Fruit fly (Drosophila melanogaster) whole organism, embryonic: ENCODE results near the gene CG18545.

Experiments used
- Abd-B ChIP-seq: fragments of 200-800 bp; sonication (Bioruptor generic); optimal IDR thresholded peaks from 2 replicates; lab custom pipeline; 2018; ENCODE audit warnings: missing biosample characterization, mild to moderate bottlenecking, missing genetic modification characterization, moderate library complexity
- Antp ChIP-seq: fragments of 200-800 bp; sonication (Bioruptor generic); optimal IDR thresholded peaks from 3 replicates; lab custom pipeline; 2016; ENCODE audit warnings: missing biosample characterization, missing genetic modification characterization
- Bdp1 ChIP-seq: fragments of 200-800 bp; sonication (Bioruptor generic); optimal IDR thresholded peaks from 3 replicates; lab custom pipeline; 2016; ENCODE audit warnings: missing biosample characterization, missing genetic modification characterization
- Bteb2 ChIP-seq: fragments of 200-800 bp; sonication (Bioruptor generic); optimal IDR thresholded peaks from 2 replicates; lab custom pipeline; 2016; ENCODE audit warnings: missing biosample characterization, missing genetic modification characterization
- CG10147 ChIP-seq: fragments of 200-800 bp; sonication (Bioruptor generic); optimal IDR thresholded peaks from 2 replicates; lab custom pipeline; 2019; ENCODE audit warnings: missing biosample characterization, mild to moderate bottlenecking, missing genetic modification characterization, moderate library complexity
- CG1024 ChIP-seq: fragments of 200-800 bp; sonication (Bioruptor generic); IDR thresholded peaks from 2 replicates; pipeline ENCODE4 v1.3.6; 2022; ENCODE audit warnings: missing biosample characterization, missing genetic modification characterization
- CG11560 ChIP-seq: fragments of 200-800 bp; sonication (Bioruptor generic); IDR thresholded peaks from 3 replicates; pipeline ENCODE4 v1.3.6; 2022; ENCODE audit warnings: missing biosample characterization, missing genetic modification characterization
- CG12299 ChIP-seq: fragments of 200-800 bp; sonication (Bioruptor generic); optimal IDR thresholded peaks from 2 replicates; lab custom pipeline; 2018; ENCODE audit warnings: missing biosample characterization, mild to moderate bottlenecking, missing genetic modification characterization
- CG12391 ChIP-seq: fragments of 200-800 bp; sonication (Bioruptor generic); optimal IDR thresholded peaks from 3 replicates; lab custom pipeline; 2018; ENCODE audit warnings: missing biosample characterization, mild to moderate bottlenecking, missing genetic modification characterization, moderate library complexity
- CG13287 ChIP-seq: fragments of 200-800 bp; sonication (Bioruptor generic); IDR thresholded peaks from 2 replicates; pipeline ENCODE4 v1.3.6; 2022; ENCODE audit warnings: missing biosample characterization, missing genetic modification characterization; ENCODE audit not compliant: partially characterized antibody
- CG17568 ChIP-seq: fragments of 200-800 bp; sonication (Bioruptor generic); optimal IDR thresholded peaks from 2 replicates; lab custom pipeline; 2018; ENCODE audit warnings: missing biosample characterization, mild to moderate bottlenecking, missing genetic modification characterization, moderate library complexity
- CG17912 ChIP-seq: fragments of 200-800 bp; sonication (Bioruptor generic); optimal IDR thresholded peaks from 2 replicates; lab custom pipeline; 2018; ENCODE audit warnings: missing biosample characterization, mild to moderate bottlenecking, missing genetic modification characterization
- CG30431 ChIP-seq: fragments of 200-800 bp; sonication (Bioruptor generic); optimal IDR thresholded peaks from 2 replicates; lab custom pipeline; 2017; ENCODE audit warnings: missing biosample characterization, missing genetic modification characterization
- CG31365 ChIP-seq: fragments of 200-800 bp; sonication (Bioruptor generic); optimal IDR thresholded peaks from 2 replicates; lab custom pipeline; 2018; ENCODE audit warnings: missing biosample characterization, mild to moderate bottlenecking, missing genetic modification characterization
- CG34376 ChIP-seq: fragments of 200-800 bp; sonication (Bioruptor generic); optimal IDR thresholded peaks from 2 replicates; lab custom pipeline; 2018; ENCODE audit warnings: missing biosample characterization, mild to moderate bottlenecking, missing genetic modification characterization
- CG4617 ChIP-seq: fragments of 200-800 bp; sonication (Bioruptor generic); optimal IDR thresholded peaks from 3 replicates; lab custom pipeline; 2016; ENCODE audit warnings: missing biosample characterization, missing genetic modification characterization, borderline replicate concordance
- CG6175 ChIP-seq: fragments of 200-800 bp; sonication (Bioruptor generic); IDR thresholded peaks from 3 replicates; pipeline ENCODE4 v1.3.6; 2022; ENCODE audit warnings: missing biosample characterization, missing genetic modification characterization
- CG6854 ChIP-seq: fragments of 200-800 bp; sonication (Bioruptor generic); optimal IDR thresholded peaks from 3 replicates; lab custom pipeline; 2017; ENCODE audit warnings: missing biosample characterization, mild to moderate bottlenecking, missing genetic modification characterization
- CG7786 ChIP-seq: fragments of 200-800 bp; sonication (Bioruptor generic); optimal IDR thresholded peaks from 2 replicates; lab custom pipeline; 2016; ENCODE audit warnings: missing biosample characterization, missing genetic modification characterization
- CG8359 ChIP-seq: fragments of 200-800 bp; sonication (Bioruptor generic); optimal IDR thresholded peaks from 2 replicates; lab custom pipeline; 2017; ENCODE audit warnings: missing biosample characterization, mild to moderate bottlenecking, missing genetic modification characterization, borderline replicate concordance
- CG8478 ChIP-seq: fragments of >200 bp; optimal IDR thresholded peaks from 2 replicates; lab custom pipeline; 2018
- CG9215 ChIP-seq: fragments of 200-800 bp; sonication (Bioruptor generic); IDR thresholded peaks from 2 replicates; pipeline ENCODE4 v1.3.6; 2022; ENCODE audit warnings: missing biosample characterization, missing genetic modification characterization
- CG9609 ChIP-seq: fragments of 200-800 bp; sonication (Bioruptor generic); optimal IDR thresholded peaks from 3 replicates; lab custom pipeline; 2016; ENCODE audit warnings: missing biosample characterization, missing genetic modification characterization
- Camta ChIP-seq: fragments of 200-800 bp; sonication (Bioruptor generic); optimal IDR thresholded peaks from 2 replicates; lab custom pipeline; 2016; ENCODE audit warnings: missing biosample characterization, missing genetic modification characterization
- Dbx ChIP-seq: fragments of 200-800 bp; sonication (Bioruptor generic); IDR thresholded peaks from 3 replicates; pipeline ENCODE4 v1.3.6; 2022; ENCODE audit warnings: missing biosample characterization, missing genetic modification characterization
- Doc3 ChIP-seq: fragments of 200-800 bp; sonication (Bioruptor generic); IDR thresholded peaks from 3 replicates; pipeline ENCODE4 v1.3.6; 2022; ENCODE audit warnings: missing biosample characterization, missing genetic modification characterization; ENCODE audit not compliant: partially characterized antibody
- HmgZ ChIP-seq: fragments of 200-800 bp; sonication (Bioruptor generic); optimal IDR thresholded peaks from 2 replicates; lab custom pipeline; 2018; ENCODE audit warnings: missing biosample characterization, mild to moderate bottlenecking, missing genetic modification characterization
- Mad ChIP-seq: fragments of 200-800 bp; sonication (Bioruptor generic); optimal IDR thresholded peaks from 2 replicates; lab custom pipeline; 2016; ENCODE audit warnings: missing biosample characterization, missing genetic modification characterization
- Meics ChIP-seq: fragments of 200-800 bp; sonication (Bioruptor generic); optimal IDR thresholded peaks from 2 replicates; lab custom pipeline; 2017; ENCODE audit warnings: missing biosample characterization, mild to moderate bottlenecking, missing genetic modification characterization
- Optix ChIP-seq: fragments of 200-800 bp; sonication (Bioruptor generic); IDR thresholded peaks from 3 replicates; pipeline ENCODE4 v1.3.6; 2022; ENCODE audit warnings: missing biosample characterization, missing genetic modification characterization
- Poxn ChIP-seq: fragments of 200-800 bp; sonication (Bioruptor generic); IDR thresholded peaks from 2 replicates; pipeline ENCODE4 v1.3.6; 2022; ENCODE audit warnings: missing biosample characterization, missing genetic modification characterization
- Sox102F ChIP-seq: fragments of 200-800 bp; sonication (Bioruptor generic); optimal IDR thresholded peaks from 2 replicates; lab custom pipeline; 2018; ENCODE audit warnings: missing biosample characterization, mild to moderate bottlenecking, missing genetic modification characterization, moderate library complexity
- Spps ChIP-seq: fragments of 200-800 bp; sonication (Bioruptor generic); optimal IDR thresholded peaks from 2 replicates; lab custom pipeline; 2018; ENCODE audit warnings: missing biosample characterization, mild to moderate bottlenecking, missing genetic modification characterization
- TFAM ChIP-seq: fragments of 200-800 bp; sonication (Bioruptor generic); optimal IDR thresholded peaks from 2 replicates; lab custom pipeline; 2017; ENCODE audit warnings: missing biosample characterization, missing genetic modification characterization, inconsistent platforms
- ap ChIP-seq: fragments of 200-800 bp; sonication (Bioruptor generic); IDR thresholded peaks from 2 replicates; pipeline ENCODE4 v1.3.6; 2022; ENCODE audit warnings: missing biosample characterization, missing genetic modification characterization
- crc ChIP-seq: fragments of 200-800 bp; sonication (Bioruptor generic); optimal IDR thresholded peaks from 2 replicates; lab custom pipeline; 2016; ENCODE audit warnings: missing biosample characterization, missing genetic modification characterization
- esg ChIP-seq: fragments of 200-800 bp; sonication (Bioruptor generic); conservative IDR thresholded peaks from 2 replicates; pipeline ENCODE4 v1.3.6; 2022; ENCODE audit warnings: missing biosample characterization, missing genetic modification characterization
- exex ChIP-seq: fragments of 200-800 bp; sonication (Bioruptor generic); optimal IDR thresholded peaks from 4 replicates; lab custom pipeline; 2018; ENCODE audit warnings: missing biosample characterization, mild to moderate bottlenecking, missing genetic modification characterization, moderate library complexity
- gfzf ChIP-seq: fragments of 200-800 bp; sonication (Bioruptor generic); optimal IDR thresholded peaks from 2 replicates; lab custom pipeline; 2016; ENCODE audit warnings: missing biosample characterization, mild to moderate bottlenecking, missing genetic modification characterization, moderate library complexity
- grau ChIP-seq: fragments of 200-800 bp; optimal IDR thresholded peaks from 3 replicates; lab custom pipeline; 2019; ENCODE audit warnings: missing biosample characterization, mild to moderate bottlenecking, missing genetic modification characterization, moderate library complexity
- lbe ChIP-seq: fragments of 200-800 bp; sonication (Bioruptor generic); optimal IDR thresholded peaks from 2 replicates; lab custom pipeline; 2016; ENCODE audit warnings: missing biosample characterization, mild to moderate bottlenecking, missing genetic modification characterization
- mam ChIP-seq: fragments of 200-800 bp; sonication (Bioruptor generic); optimal IDR thresholded peaks from 3 replicates; lab custom pipeline; 2016; ENCODE audit warnings: missing biosample characterization, missing genetic modification characterization
- pnt ChIP-seq: fragments of 200-800 bp; sonication (Bioruptor generic); optimal IDR thresholded peaks from 3 replicates; lab custom pipeline; 2016; ENCODE audit warnings: missing biosample characterization, missing genetic modification characterization
- schlank ChIP-seq: fragments of 200-800 bp; sonication (Bioruptor generic); optimal IDR thresholded peaks from 2 replicates; lab custom pipeline; 2018; ENCODE audit warnings: missing biosample characterization, mild to moderate bottlenecking, missing genetic modification characterization
- sens-2 ChIP-seq: fragments of 200-800 bp; sonication (Bioruptor generic); IDR thresholded peaks from 2 replicates; pipeline ENCODE4 v1.3.6; 2022; ENCODE audit warnings: missing biosample characterization, missing genetic modification characterization
- sna ChIP-seq: fragments of 200-800 bp; sonication (Bioruptor generic); IDR thresholded peaks from 2 replicates; pipeline ENCODE4 v1.3.6; 2022; ENCODE audit warnings: missing biosample characterization, missing genetic modification characterization; ENCODE audit not compliant: partially characterized antibody
- sr ChIP-seq: fragments of 200-800 bp; sonication (Bioruptor generic); IDR thresholded peaks from 3 replicates; pipeline ENCODE4 v1.3.6; 2022; ENCODE audit warnings: missing biosample characterization, missing genetic modification characterization
- tll ChIP-seq, 2 experiments: fragments of 200-800 bp in 1 of 2; fragments of >200 bp in 1 of 2; sonication (Bioruptor generic) in 1 of 2; optimal IDR thresholded peaks; 2 replicates each; lab custom pipeline; 2017 to 2019; ENCODE audit warnings: missing biosample characterization in 2 of 2, missing genetic modification characterization in 2 of 2, mild to moderate bottlenecking in 1 of 2, moderate library complexity in 1 of 2
- zen ChIP-seq: fragments of 200-800 bp; sonication (Bioruptor generic); optimal IDR thresholded peaks from 3 replicates; lab custom pipeline; 2018; ENCODE audit warnings: missing biosample characterization, mild to moderate bottlenecking, missing genetic modification characterization, moderate library complexity

Gene CG18545

dm6 chr3R:10356563-10357363 lies 16.0 kb downstream of the CG18545 start (continued):
- peak; percentile 24 for TF ChIP-seq CG8359
- peak; percentile 90 for TF ChIP-seq CG12391
- peak; percentile 71 for TF ChIP-seq CG12299 (tag; lab: Kevin White, UChicago)
- TF ChIP-seq TFAM (GFP tag; lab: Kevin White, UChicago) = peak; percentile 24
- TF ChIP-seq CG8478 (lab: Kevin White, UChicago) = no peak
- TF ChIP-seq CG4617 = peak; percentile 56
- TF ChIP-seq CG13287 (GFP tag; lab: Robert Waterston, UW) = no peak
- peak; percentile 65 for TF ChIP-seq mam (GFP tag; lab: Kevin White, UChicago)
- peak; percentile 63 for TF ChIP-seq zen (tag; lab: Kevin White, UChicago)
- peak; percentile 71 for TF ChIP-seq CG7786
- peak; percentile 78 for TF ChIP-seq Meics (GFP tag; lab: Kevin White, UChicago)
- peak; percentile 81 for TF ChIP-seq CG6854 (GFP tag; lab: Kevin White, UChicago)
- TF ChIP-seq CG30431 (GFP tag; lab: Kevin White, UChicago) = peak; percentile 63
- TF ChIP-seq Bdp1 (GFP tag; lab: Kevin White, UChicago) = peak; percentile 60
- TF ChIP-seq CG1024 (GFP tag; lab: Robert Waterston, UW) = no peak
- no peak for TF ChIP-seq gfzf (GFP tag; lab: Kevin White, UChicago)
- no peak for TF ChIP-seq schlank (tag; lab: Kevin White, UChicago)
- peak; percentile 67 for TF ChIP-seq CG10147
- TF ChIP-seq Poxn (GFP tag; lab: Robert Waterston, UW) = no peak
- TF ChIP-seq CG9215 (GFP tag; lab: Robert Waterston, UW) = no peak
- peak; percentile 20 for TF ChIP-seq Mad
- no peak for TF ChIP-seq CG17568 (GFP tag; lab: Kevin White, UChicago)
- no peak for TF ChIP-seq Optix (GFP tag; lab: Robert Waterston, UW)
- TF ChIP-seq CG17912 (GFP tag; lab: Kevin White, UChicago) = no peak
- TF ChIP-seq tll (GFP tag; optimal IDR thresholded peaks at IDR 0.05; lab: Kevin White, UChicago) = peak in 1 of 2 experiments; percentile 57
- TF ChIP-seq exex (tag; lab: Kevin White, UChicago) = no peak
- no peak for TF ChIP-seq sens-2
- TF ChIP-seq CG6175 (GFP tag; lab: Robert Waterston, UW) = no peak
- peak; percentile 84 for TF ChIP-seq grau (tag; lab: Kevin White, UChicago)
- TF ChIP-seq Abd-B (GFP tag; lab: Kevin White, UChicago) = peak; percentile 29
- TF ChIP-seq Doc3 (GFP tag; lab: Robert Waterston, UW) = no peak
- TF ChIP-seq crc (GFP tag; lab: Kevin White, UChicago) = peak; percentile 55
- TF ChIP-seq sr (GFP tag; lab: Robert Waterston, UW) = no peak
- no peak for TF ChIP-seq CG11560 (tag; lab: Robert Waterston, UW)
- peak; percentile 64 for TF ChIP-seq CG9609 (GFP tag; lab: Kevin White, UChicago)
- peak; percentile 65 for TF ChIP-seq Antp
- no peak; the same call in 1 of the 2 replicates for TF ChIP-seq esg (GFP tag; lab: Robert Waterston, UW)
- peak; percentile 34 for TF ChIP-seq CG31365 (tag; lab: Kevin White, UChicago)
- peak; percentile 57 for TF ChIP-seq Camta (GFP tag; lab: Kevin White, UChicago)
- TF ChIP-seq ap (GFP tag; lab: Robert Waterston, UW) = no peak
- TF ChIP-seq CG34376 (GFP tag; lab: Kevin White, UChicago) = peak; percentile 32
- peak; percentile 54 for TF ChIP-seq pnt
- TF ChIP-seq lbe (GFP tag; lab: Kevin White, UChicago) = peak; percentile 82
- peak; percentile 62 for TF ChIP-seq Bteb2 (GFP tag; lab: Kevin White, UChicago)
- TF ChIP-seq Sox102F (GFP tag; lab: Kevin White, UChicago) = peak; percentile 85
- no peak for TF ChIP-seq Dbx
- peak; percentile 60 for TF ChIP-seq Spps (tag; lab: Kevin White, UChicago)
- peak; percentile 42 for TF ChIP-seq HmgZ (tag; lab: Kevin White, UChicago)
- TF ChIP-seq sna (GFP tag; lab: Robert Waterston, UW) = no peak
